Fruit fly (Drosophila melanogaster): Measurements from ENCODE around the gene CG44405.

dm6 chr2L:16320428-16320827 is 21.7 kb downstream of the CG44405 start:
- no peak for TF ChIP-seq h (optimal IDR thresholded peaks at IDR 0.05)
- TF ChIP-seq Myc (optimal IDR thresholded peaks at IDR 0.05): no peak

Data from Kc167 (cell line).